Worm (Caenorhabditis elegans) whole organism, young adult: ENCODE results near the gene hyl-1.

Experiments used
- B0261.1 ChIP-seq: sonication (generic microtip); optimal IDR thresholded peaks from 2 replicates; lab custom pipeline; 2016; ENCODE audit warnings: mild to moderate bottlenecking, missing genetic modification characterization, moderate library complexity, missing compliant biosample characterization
- C06A6.2 ChIP-seq: fragments of 200-800 bp; sonication (Bioruptor generic); conservative IDR thresholded peaks from 2 replicates; pipeline ENCODE4 v1.3.6; 2022; ENCODE audit warnings: missing genetic modification characterization, missing compliant biosample characterization
- F23B12.7 ChIP-seq: sonication (generic microtip); optimal IDR thresholded peaks from 2 replicates; lab custom pipeline; 2017; ENCODE audit warnings: missing genetic modification characterization, mild to moderate bottlenecking, missing compliant biosample characterization, antibody characterized with exemption, moderate library complexity; ENCODE audit not compliant: insufficient read depth
- F52B5.7 ChIP-seq: sonication (generic microtip); optimal IDR thresholded peaks from 2 replicates; lab custom pipeline; 2016; ENCODE audit warnings: mild to moderate bottlenecking, missing genetic modification characterization, missing compliant biosample characterization
- Y53F4B.3 ChIP-seq: fragments of 200-800 bp; sonication (Bioruptor generic); IDR thresholded peaks from 2 replicates; pipeline ENCODE4 v1.3.6; 2022; ENCODE audit warnings: missing genetic modification reagents, missing genetic modification characterization, missing compliant biosample characterization
- Y56A3A.18 ChIP-seq: fragments of 200-800 bp; sonication (Bioruptor generic); IDR thresholded peaks from 2 replicates; pipeline ENCODE4 v1.3.6; 2022; ENCODE audit warnings: missing genetic modification reagents, missing genetic modification characterization, missing compliant biosample characterization
- Y95B8A.8 ChIP-seq: fragments of 200-800 bp; sonication (Bioruptor generic); IDR thresholded peaks from 2 replicates; pipeline ENCODE4 v1.3.6; 2022; ENCODE audit warnings: missing genetic modification reagents, missing genetic modification characterization, missing compliant biosample characterization
- ZK185.1 ChIP-seq: sonication (generic microtip); optimal IDR thresholded peaks from 2 replicates; lab custom pipeline; 2016; ENCODE audit warnings: mild to moderate bottlenecking, missing genetic modification characterization, missing compliant biosample characterization; ENCODE audit not compliant: poor library complexity, severe bottlenecking
- bed-2 ChIP-seq: fragments of 200-800 bp; sonication (Bioruptor generic); IDR thresholded peaks from 2 replicates; pipeline ENCODE4 v1.3.6; 2022; ENCODE audit warnings: missing genetic modification reagents, missing genetic modification characterization, missing compliant biosample characterization
- ccch-3 ChIP-seq: fragments of 200-800 bp; sonication (Bioruptor generic); optimal IDR thresholded peaks from 2 replicates; lab custom pipeline; 2018; ENCODE audit warnings: mild to moderate bottlenecking, missing genetic modification characterization, missing compliant biosample characterization
- cebp-1 ChIP-seq, 2 experiments: fragments of 200-800 bp in 1 of 2; sonication (Bioruptor generic) in 1 of 2; sonication (generic microtip) in 1 of 2; IDR thresholded peaks in 1 of 2; optimal IDR thresholded peaks in 1 of 2; 2 replicates each; pipeline versions ENCODE4 v1.3.6 to Lab custom; 2017 to 2022; ENCODE audit warnings: missing compliant biosample characterization in 2 of 2, missing genetic modification characterization in 2 of 2, mild to moderate bottlenecking in 1 of 2, missing genetic modification reagents in 1 of 2, moderate library complexity in 1 of 2
- cebp-2 ChIP-seq: fragments of 200-800 bp; sonication (Bioruptor generic); IDR thresholded peaks from 2 replicates; pipeline ENCODE4 v1.3.6; 2022; ENCODE audit warnings: missing genetic modification characterization, missing compliant biosample characterization
- ceh-27 ChIP-seq: fragments of 200-800 bp; sonication (Bioruptor generic); optimal IDR thresholded peaks from 2 replicates; lab custom pipeline; 2018; ENCODE audit warnings: mild to moderate bottlenecking, missing genetic modification characterization, moderate library complexity, missing compliant biosample characterization
- efl-1 ChIP-seq: fragments of 150-350 bp; optimal IDR thresholded peaks from 2 replicates; lab custom pipeline; 2014; ENCODE audit warnings: missing biosample characterization, missing genetic modification reagents, missing genetic modification characterization
- hmg-1.2 ChIP-seq: fragments of 200-800 bp; sonication (Bioruptor generic); IDR thresholded peaks from 2 replicates; pipeline ENCODE4 v1.3.6; 2022; ENCODE audit warnings: missing genetic modification reagents, missing genetic modification characterization, missing compliant biosample characterization
- hsf-1 ChIP-seq: fragments of 200-800 bp; sonication (Bioruptor generic); IDR thresholded peaks from 2 replicates; pipeline ENCODE4 v1.3.6; 2022; ENCODE audit warnings: missing genetic modification reagents, missing genetic modification characterization, missing compliant biosample characterization
- let-526 ChIP-seq: fragments of 200-800 bp; sonication (Bioruptor generic); IDR thresholded peaks from 2 replicates; pipeline ENCODE4 v1.3.6; 2022; ENCODE audit warnings: missing genetic modification reagents, missing genetic modification characterization, missing compliant biosample characterization
- let-607 ChIP-seq, 2 experiments: fragments of 200-800 bp in 1 of 2; sonication (Bioruptor generic) in 1 of 2; sonication (generic microtip) in 1 of 2; optimal IDR thresholded peaks; 2 replicates each; lab custom pipeline; 2016 to 2018; ENCODE audit warnings: mild to moderate bottlenecking in 2 of 2, missing compliant biosample characterization in 2 of 2, missing genetic modification characterization in 2 of 2, moderate library complexity in 2 of 2, missing genotype in 1 of 2
- lin-35 ChIP-seq, 3 experiments: fragments of 150-350 bp in 2 of 3; sonication (generic microtip) in 1 of 3; optimal IDR thresholded peaks; 2 replicates each; lab custom pipeline; 2014 to 2018; ENCODE audit warnings: missing biosample characterization in 3 of 3, missing genetic modification characterization in 3 of 3, missing genetic modification reagents in 3 of 3
- lin-40 ChIP-seq: sonication (generic microtip); optimal IDR thresholded peaks from 2 replicates; lab custom pipeline; 2016; ENCODE audit warnings: missing genetic modification characterization, mild to moderate bottlenecking, missing compliant biosample characterization, missing genotype, missing genetic modification reagents
- lsl-1 ChIP-seq: fragments of 200-800 bp; sonication (Bioruptor generic); optimal IDR thresholded peaks from 2 replicates; lab custom pipeline; 2018; ENCODE audit warnings: mild to moderate bottlenecking, missing genetic modification characterization, moderate library complexity, missing compliant biosample characterization
- madf-10 ChIP-seq: sonication (generic microtip); optimal IDR thresholded peaks from 2 replicates; lab custom pipeline; 2016; ENCODE audit warnings: mild to moderate bottlenecking, missing genetic modification characterization, missing compliant biosample characterization
- mcd-1 ChIP-seq: fragments of 200-800 bp; sonication (Bioruptor generic); IDR thresholded peaks from 2 replicates; pipeline ENCODE4 v1.3.6; 2022; ENCODE audit warnings: missing genetic modification reagents, missing genetic modification characterization, missing compliant biosample characterization
- mel-28 ChIP-seq: sonication (generic microtip); optimal IDR thresholded peaks from 2 replicates; lab custom pipeline; 2016; ENCODE audit warnings: borderline replicate concordance, mild to moderate bottlenecking, missing genetic modification characterization, missing compliant biosample characterization
- nfyb-1 ChIP-seq: fragments of 200-800 bp; sonication (Bioruptor generic); IDR thresholded peaks from 2 replicates; pipeline ENCODE4 v1.3.6; 2022; ENCODE audit warnings: missing genetic modification reagents, missing genetic modification characterization, missing compliant biosample characterization
- nhr-120 ChIP-seq: fragments of 200-800 bp; sonication (Bioruptor generic); IDR thresholded peaks from 2 replicates; pipeline ENCODE4 v1.3.6; 2022; ENCODE audit warnings: missing genetic modification characterization, missing compliant biosample characterization
- nhr-80 ChIP-seq: sonication (generic microtip); optimal IDR thresholded peaks from 2 replicates; lab custom pipeline; 2016; ENCODE audit warnings: missing genetic modification characterization, missing compliant biosample characterization
- pbrm-1 ChIP-seq: fragments of 200-800 bp; sonication (Bioruptor generic); IDR thresholded peaks from 2 replicates; pipeline ENCODE4 v1.3.6; 2022; ENCODE audit warnings: missing genetic modification reagents, missing genetic modification characterization, missing compliant biosample characterization
- pha-4 ChIP-seq: fragments of 150-350 bp; sonication (generic microtip); optimal IDR thresholded peaks from 2 replicates; lab custom pipeline; 2014; ENCODE audit warnings: missing biosample characterization, missing genetic modification reagents, missing genetic modification characterization
- rcor-1 ChIP-seq: fragments of 200-800 bp; sonication (Bioruptor generic); IDR thresholded peaks from 2 replicates; pipeline ENCODE4 v1.3.6; 2022; ENCODE audit warnings: missing genetic modification reagents, missing genetic modification characterization, missing compliant biosample characterization
- snpc-4 ChIP-seq, 5 experiments: fragments of 150-350 bp in 1 of 5; sonication (generic microtip) in 4 of 5; optimal IDR thresholded peaks; 2 replicates each; lab custom pipeline; 2014 to 2018; ENCODE audit warnings: missing genetic modification characterization in 5 of 5, missing biosample characterization in 3 of 5, antibody characterized with exemption in 2 of 5, mild to moderate bottlenecking in 2 of 5, missing compliant biosample characterization in 2 of 5, missing genotype in 2 of 5, moderate library complexity in 2 of 5, missing genetic modification reagents in 1 of 5
- somi-1 ChIP-seq: fragments of 200-800 bp; sonication (Bioruptor generic); optimal IDR thresholded peaks from 2 replicates; lab custom pipeline; 2018; ENCODE audit warnings: mild to moderate bottlenecking, missing genetic modification characterization, missing compliant biosample characterization
- tbp1 ChIP-seq: fragments of 200-800 bp; sonication (Bioruptor generic); optimal IDR thresholded peaks from 2 replicates; lab custom pipeline; 2018; ENCODE audit warnings: mild to moderate bottlenecking, missing genetic modification characterization, missing compliant biosample characterization
- tlf-1 ChIP-seq: fragments of 200-800 bp; sonication (Bioruptor generic); optimal IDR thresholded peaks from 2 replicates; lab custom pipeline; 2018; ENCODE audit warnings: mild to moderate bottlenecking, missing genetic modification characterization, missing compliant biosample characterization
- unc-62 ChIP-seq: fragments of 150-350 bp; optimal IDR thresholded peaks from 2 replicates; lab custom pipeline; 2014; ENCODE audit warnings: missing biosample characterization, missing genetic modification reagents, missing genetic modification characterization
- ztf-22 ChIP-seq: fragments of 200-800 bp; sonication (Bioruptor generic); optimal IDR thresholded peaks from 2 replicates; lab custom pipeline; 2018; ENCODE audit warnings: mild to moderate bottlenecking, missing genetic modification characterization, moderate library complexity, missing compliant biosample characterization
- ztf-26 ChIP-seq: sonication (generic microtip); optimal IDR thresholded peaks from 2 replicates; lab custom pipeline; 2017; ENCODE audit warnings: missing genetic modification characterization, missing compliant biosample characterization

Gene hyl-1

DNA sequence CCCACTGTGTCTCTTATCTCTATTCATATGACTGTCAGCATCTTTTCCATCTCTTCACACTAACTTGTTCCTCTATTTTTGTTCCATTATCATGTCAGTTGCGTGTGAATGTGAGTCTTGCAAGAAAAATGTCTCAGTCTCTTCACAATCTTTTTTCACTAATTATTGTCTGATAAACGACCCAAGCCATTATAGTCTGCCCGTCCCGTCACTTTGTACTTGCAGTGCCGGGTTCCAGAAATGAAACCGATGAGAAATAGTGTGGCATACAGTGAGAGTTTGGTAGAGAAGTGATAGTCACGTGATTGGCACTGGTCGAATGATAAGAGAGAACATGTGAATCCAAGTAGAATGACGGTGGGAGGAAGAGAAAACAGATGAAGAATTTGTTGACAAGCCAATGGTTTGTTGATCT lies 11.3 kb upstream of the hyl-1 start (continued):
- TF ChIP-seq mel-28 (tag; lab: Kevin White, UChicago) = no peak
- no peak for TF ChIP-seq bed-2 (GFP tag; lab: Robert Waterston, UW)
- TF ChIP-seq ccch-3 (GFP tag; lab: Kevin White, UChicago) = no peak

DNA sequence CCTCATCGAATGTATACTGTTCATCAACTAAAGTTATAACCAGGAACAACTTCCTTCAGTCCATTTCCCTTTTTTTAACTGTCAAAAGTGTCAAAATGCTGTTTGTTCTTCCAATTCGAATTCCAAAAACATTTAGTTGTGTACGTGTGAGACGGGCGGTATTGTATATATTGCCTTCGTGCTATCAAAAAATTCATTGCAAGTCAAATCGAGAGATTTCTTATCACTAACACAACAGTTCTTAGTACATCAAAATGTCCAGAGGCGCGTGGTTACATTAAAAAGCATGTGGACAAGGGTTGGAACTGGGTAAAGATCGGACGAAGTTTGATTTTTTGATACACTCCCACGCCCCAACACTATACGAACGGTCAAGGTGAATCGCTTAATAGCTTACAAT lies 10.6 kb upstream of the hyl-1 start:
- TF ChIP-seq pha-4 (tag; lab: Kevin White, UChicago) (peak; percentile 18), tlf-1 (GFP tag; lab: Kevin White, UChicago) (peak; percentile 34), F52B5.7 (tag; lab: Kevin White, UChicago) (no peak), mel-28 (tag; lab: Kevin White, UChicago) (no peak), bed-2 (GFP tag; lab: Robert Waterston, UW) (no peak), nhr-80 (tag; lab: Kevin White, UChicago) (peak; percentile 81), ztf-22 (GFP tag; lab: Kevin White, UChicago) (peak; percentile 74), efl-1 (GFP tag; lab: Kevin White, UChicago) (no peak), ZK185.1 (no peak), madf-10 (no peak), lin-35 (GFP tag; optimal IDR thresholded peaks at IDR 0.05; lab: Kevin White, UChicago) (no peak), tbp1 (peak; percentile 36), nfyb-1 (no peak), cebp-1 (GFP tag; IDR thresholded peaks at IDR 0.05; lab: Robert Waterston, UW) (no peak), cebp-1 (tag; optimal IDR thresholded peaks at IDR 0.05; lab: Kevin White, UChicago) (peak; percentile 44), unc-62 (GFP tag; lab: Kevin White, UChicago) (peak; percentile 65), snpc-4 (GFP tag; optimal IDR thresholded peaks at IDR 0.05; lab: Kevin White, UChicago) (no peak), snpc-4 (tag; optimal IDR thresholded peaks at IDR 0.05; lab: Kevin White, UChicago) (peak in 1 of 4 experiments; percentile 17), pbrm-1 (GFP tag; lab: Robert Waterston, UW) (no peak), let-607 (tag; optimal IDR thresholded peaks at IDR 0.05; lab: Kevin White, UChicago) (peak in 1 of 2 experiments; percentile 28), Y56A3A.18 (GFP tag; lab: Robert Waterston, UW) (no peak)

DNA sequence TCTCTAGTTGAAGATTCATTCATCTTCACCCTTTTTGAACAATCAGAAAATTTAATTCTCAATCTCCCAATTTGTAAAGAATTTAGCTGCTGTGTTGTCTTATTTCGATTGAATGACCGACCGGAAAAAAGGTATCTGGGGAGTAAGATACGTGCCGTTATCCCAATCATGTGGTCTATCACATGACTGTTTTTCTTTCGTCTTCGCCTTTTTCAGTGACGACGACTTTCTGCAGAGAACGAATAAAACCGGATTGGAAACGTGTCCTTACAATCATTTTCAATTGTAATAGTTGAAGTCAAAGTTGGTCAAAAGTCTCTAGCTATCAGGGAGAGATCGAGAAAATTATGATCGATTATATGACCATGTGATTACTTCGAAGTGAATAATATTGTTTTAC lies 9.9 kb upstream of the hyl-1 start:
- TF ChIP-seq Y53F4B.3 = no peak
- no peak for TF ChIP-seq lsl-1 (GFP tag; lab: Kevin White, UChicago)
- no peak for TF ChIP-seq cebp-2 (GFP tag; lab: Robert Waterston, UW)
- TF ChIP-seq F23B12.7 (tag; lab: Kevin White, UChicago) = no peak
- TF ChIP-seq hmg-1.2 = no peak
- TF ChIP-seq hsf-1 (GFP tag; lab: Robert Waterston, UW) = no peak
- TF ChIP-seq lin-35 (GFP tag; optimal IDR thresholded peaks at IDR 0.05; lab: Kevin White, UChicago) = no peak
- TF ChIP-seq B0261.1 (tag; lab: Kevin White, UChicago) = no peak
- TF ChIP-seq let-526 = 0 out of 2 replicates have a peak, but pooled peaks have one; percentile 33
- TF ChIP-seq lin-40 (tag; lab: Kevin White, UChicago) = peak; percentile 29
- TF ChIP-seq Y95B8A.8 (GFP tag; lab: Robert Waterston, UW) = no peak
- peak; percentile 16; the same call in 1 of the 2 replicates for TF ChIP-seq C06A6.2 (GFP tag; lab: Robert Waterston, UW)
- TF ChIP-seq tbp1 = peak; percentile 4
- no peak for TF ChIP-seq rcor-1 (GFP tag; lab: Robert Waterston, UW)
- peak; percentile 29; the same call in 1 of the 2 replicates for TF ChIP-seq mcd-1
- TF ChIP-seq ztf-26 (tag; lab: Kevin White, UChicago) = peak; percentile 44
- TF ChIP-seq nhr-120 (GFP tag; lab: Robert Waterston, UW) = no peak
- TF ChIP-seq somi-1 (GFP tag; lab: Kevin White, UChicago) = peak; percentile 89
- no peak for TF ChIP-seq ceh-27 (GFP tag; lab: Kevin White, UChicago)
